Fruit fly (Drosophila melanogaster) whole organism, pupa: ENCODE measurements around the gene RPA2.

ENCODE experiments used
- CG10348 ChIP-seq: fragments of 200-800 bp; sonication (Bioruptor generic); IDR thresholded peaks from 2 replicates; pipeline ENCODE4 v1.3.6; 2022; ENCODE audit warnings: missing biosample characterization, missing genetic modification characterization
- CG14655 ChIP-seq: fragments of 200-800 bp; sonication (Bioruptor generic); optimal IDR thresholded peaks from 3 replicates; lab custom pipeline; 2017; ENCODE audit warnings: mild to moderate bottlenecking, missing biosample characterization, missing genetic modification reagents, missing genetic modification characterization
- CG15710 ChIP-seq: fragments of 200-800 bp; sonication (Bioruptor generic); optimal IDR thresholded peaks from 2 replicates; lab custom pipeline; 2018; ENCODE audit warnings: missing biosample characterization, mild to moderate bottlenecking, missing genetic modification characterization, moderate library complexity
- CG17806 ChIP-seq: fragments of 200-800 bp; sonication (Bioruptor generic); optimal IDR thresholded peaks from 2 replicates; lab custom pipeline; 2018; ENCODE audit warnings: missing biosample characterization, mild to moderate bottlenecking, missing genetic modification characterization, moderate library complexity
- CG34367 ChIP-seq: fragments of 200-800 bp; sonication (Bioruptor generic); optimal IDR thresholded peaks from 2 replicates; lab custom pipeline; 2018; ENCODE audit warnings: missing biosample characterization, mild to moderate bottlenecking, missing genetic modification characterization
- CG8159 ChIP-seq: fragments of 200-800 bp; sonication (Bioruptor generic); optimal IDR thresholded peaks from 3 replicates; lab custom pipeline; 2018; ENCODE audit warnings: missing biosample characterization, mild to moderate bottlenecking, missing genetic modification characterization, moderate library complexity
- CG9948 ChIP-seq: fragments of 200-800 bp; sonication (Bioruptor generic); optimal IDR thresholded peaks from 2 replicates; lab custom pipeline; 2018; ENCODE audit warnings: missing biosample characterization, mild to moderate bottlenecking, missing genetic modification characterization, moderate library complexity
- D1 ChIP-seq: fragments of 200-800 bp; sonication (Bioruptor generic); optimal IDR thresholded peaks from 2 replicates; lab custom pipeline; 2018; ENCODE audit warnings: missing biosample characterization, mild to moderate bottlenecking, missing genetic modification characterization, moderate library complexity
- EcR ChIP-seq: fragments of 200-800 bp; sonication (Bioruptor generic); optimal IDR thresholded peaks from 3 replicates; lab custom pipeline; 2019; ENCODE audit warnings: missing biosample characterization, missing genetic modification characterization, mild to moderate bottlenecking, moderate library complexity, missing genetic modification reagents
- Pif1A ChIP-seq: fragments of 200-800 bp; sonication (Bioruptor generic); optimal IDR thresholded peaks from 3 replicates; lab custom pipeline; 2016; ENCODE audit warnings: missing biosample characterization, missing genetic modification characterization
- Snoo ChIP-seq: fragments of 200-800 bp; sonication (Bioruptor generic); optimal IDR thresholded peaks from 3 replicates; lab custom pipeline; 2017; ENCODE audit warnings: missing biosample characterization, mild to moderate bottlenecking, missing genetic modification characterization, inconsistent platforms
- fd96Ca ChIP-seq: fragments of 200-800 bp; sonication (Bioruptor generic); IDR thresholded peaks from 3 replicates; pipeline ENCODE4 v1.3.6; 2022; ENCODE audit warnings: missing biosample characterization, missing genetic modification characterization
- gl ChIP-seq: fragments of 200-800 bp; sonication (Bioruptor generic); optimal IDR thresholded peaks from 2 replicates; lab custom pipeline; 2018; ENCODE audit warnings: missing biosample characterization, mild to moderate bottlenecking, missing genetic modification characterization
- rn ChIP-seq: fragments of 200-800 bp; sonication (Bioruptor generic); IDR thresholded peaks from 2 replicates; pipeline ENCODE4 v1.3.6; 2022; ENCODE audit warnings: missing biosample characterization, missing genetic modification characterization

The RPA2 gene

dm6 chr2L:20879567-20880141, 46.3 kb downstream of the RPA2 start:
- TF ChIP-seq Snoo (tag; lab: Kevin White, UChicago) (no peak), Pif1A (GFP tag; lab: Kevin White, UChicago) (no peak), CG15710 (tag; lab: Kevin White, UChicago) (no peak), CG17806 (tag; lab: Kevin White, UChicago) (no peak), gl (tag; lab: Kevin White, UChicago) (no peak), EcR (GFP tag; lab: Kevin White, UChicago) (no peak), CG10348 (GFP tag; lab: Robert Waterston, UW) (no peak), fd96Ca (GFP tag; lab: Robert Waterston, UW) (no peak), rn (GFP tag; lab: Robert Waterston, UW) (no peak), CG9948 (tag; lab: Kevin White, UChicago) (no peak), CG34367 (tag; lab: Kevin White, UChicago) (no peak), CG8159 (tag; lab: Kevin White, UChicago) (no peak), D1 (no peak)

dm6 chr2L:20878463-20878862, 47.5 kb downstream of the RPA2 start:
- peak; percentile 34 for TF ChIP-seq EcR (GFP tag; lab: Kevin White, UChicago)
- no peak for TF ChIP-seq rn (GFP tag; lab: Robert Waterston, UW)

dm6 chr2L:20878052-20878451, 47.9 kb downstream of the RPA2 start:
- TF ChIP-seq CG14655 = peak; percentile 22
- no peak for TF ChIP-seq gl (tag; lab: Kevin White, UChicago)
- TF ChIP-seq, all 21 proteins: peak for 1
